Worm (Caenorhabditis elegans) whole organism, L4 larva: Measurements from ENCODE around the gene Y47D3B.3.

Experiments used
- F26F4.8 ChIP-seq: fragments of 200-800 bp; sonication (Bioruptor generic); conservative IDR thresholded peaks from 2 replicates; pipeline ENCODE4 v1.3.6; 2022; ENCODE audit warnings: missing genetic modification characterization, missing compliant biosample characterization
- ceh-20 ChIP-seq: fragments of 200-800 bp; sonication (Bioruptor generic); IDR thresholded peaks from 2 replicates; pipeline ENCODE4 v1.3.6; 2022; ENCODE audit warnings: missing genetic modification reagents, missing genetic modification characterization, missing compliant biosample characterization
- egl-27 ChIP-seq: sonication (generic microtip); optimal IDR thresholded peaks from 3 replicates; lab custom pipeline; 2017; ENCODE audit warnings: missing biosample characterization, missing genetic modification reagents, missing genetic modification characterization
- fos-1 ChIP-seq: fragments of 150-350 bp; optimal IDR thresholded peaks from 2 replicates; lab custom pipeline; 2014; ENCODE audit warnings: missing biosample characterization, missing genetic modification characterization
- mdl-1 ChIP-seq, 2 experiments: fragments of 150-350 bp in 1 of 2; sonication (generic microtip) in 1 of 2; optimal IDR thresholded peaks; 2 replicates each; lab custom pipeline; 2014 to 2017; ENCODE audit warnings: missing biosample characterization in 2 of 2, missing genetic modification characterization in 2 of 2
- mep-1 ChIP-seq: fragments of 150-350 bp; sonication (generic microtip); optimal IDR thresholded peaks from 3 replicates; lab custom pipeline; 2014; ENCODE audit warnings: missing biosample characterization, missing genetic modification characterization
- nhr-11 ChIP-seq: fragments of 150-350 bp; optimal IDR thresholded peaks from 2 replicates; lab custom pipeline; 2014; ENCODE audit warnings: missing biosample characterization, missing genetic modification characterization
- nhr-76 ChIP-seq: fragments of 150-350 bp; optimal IDR thresholded peaks from 2 replicates; lab custom pipeline; 2014; ENCODE audit warnings: missing biosample characterization, missing genetic modification characterization
- skn-1 ChIP-seq: fragments of 150-350 bp; optimal IDR thresholded peaks from 2 replicates; lab custom pipeline; 2014; ENCODE audit warnings: missing biosample characterization, missing genetic modification characterization
- snpc-4 ChIP-seq: fragments of 150-350 bp; optimal IDR thresholded peaks from 2 replicates; lab custom pipeline; 2014; ENCODE audit warnings: missing biosample characterization, missing genetic modification characterization
- unc-130 ChIP-seq: sonication (generic microtip); optimal IDR thresholded peaks from 2 replicates; lab custom pipeline; 2016; ENCODE audit warnings: missing genetic modification reagents, missing genetic modification characterization, missing compliant biosample characterization

- TF ChIP-seq unc-130 (GFP tag; lab: Kevin White, UChicago) (no peak), egl-27 (tag; lab: Kevin White, UChicago) (no peak), ceh-20 (GFP tag; lab: Robert Waterston, UW) (no peak), mdl-1 (tag; optimal IDR thresholded peaks at IDR 0.05; lab: Kevin White, UChicago) (no peak), nhr-11 (no peak), F26F4.8 (GFP tag; lab: Robert Waterston, UW) (no peak), nhr-76 (no peak), mep-1 (tag; lab: Kevin White, UChicago) (no peak), skn-1 (no peak), fos-1 (tag; lab: Kevin White, UChicago) (no peak), snpc-4 (no peak)
Observed at ce11 chrIII:11443408-11443994, 45.9 kb downstream of the Y47D3B.3 start.
